Fruit fly (Drosophila melanogaster): ENCODE data around the gene CG13947.

Gene CG13947

DNA sequence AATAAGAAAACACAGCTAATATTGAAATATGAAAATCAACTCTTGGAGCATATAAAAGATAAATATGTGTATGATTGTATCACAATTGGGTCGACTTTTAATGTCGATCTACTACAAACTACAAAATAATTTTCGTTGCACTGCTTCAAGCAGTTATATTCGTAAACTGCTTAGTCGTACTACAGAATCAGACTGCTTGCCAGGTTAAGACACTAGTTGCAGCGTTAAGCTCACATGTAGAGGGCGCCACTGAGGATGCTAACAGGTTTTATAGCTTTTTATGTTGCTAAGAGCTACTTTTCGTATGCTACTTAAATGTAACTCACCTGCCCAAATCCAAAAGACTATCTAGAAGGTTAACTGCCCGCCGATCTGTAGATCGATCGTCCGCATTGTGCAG lies 38.9 kb upstream of the CG13947 start:
- TF ChIP-seq fd85E (GFP tag; optimal IDR thresholded peaks at IDR 0.05) (no peak), dsx (GFP tag; optimal IDR thresholded peaks at IDR 0.05; ENCODE audit: poor library complexity, severe bottlenecking) (peak; percentile 60), CG3032 (tag; optimal IDR thresholded peaks at IDR 0.05) (no peak)

DNA sequence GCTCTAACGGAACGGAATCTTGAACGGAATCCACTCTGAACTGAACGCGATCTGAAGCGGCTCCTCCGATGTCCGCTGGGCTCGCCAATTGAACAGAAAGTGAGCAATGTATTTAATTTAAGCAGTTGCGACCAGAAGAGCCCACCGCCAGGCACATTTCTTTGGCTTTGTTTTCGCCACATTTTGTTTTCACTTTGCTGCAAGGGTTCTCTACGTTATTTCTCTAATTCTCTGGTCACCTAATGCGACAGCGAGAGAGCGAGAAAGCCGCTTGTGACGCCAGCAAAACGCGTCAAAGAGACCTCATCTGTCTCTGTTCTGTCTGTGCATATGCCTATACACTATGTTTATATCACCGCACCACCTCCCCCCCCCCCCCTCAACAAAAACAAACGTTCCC lies 34.7 kb upstream of the CG13947 start, which contains the start of gene Eaat2:
TSS of gene Eaat2 (minus strand) at position 101 of the 400 bp plus-strand sequence.
- TF ChIP-seq Ets21C (GFP tag; optimal IDR thresholded peaks at IDR 0.05) (no peak), CG3032 (tag; optimal IDR thresholded peaks at IDR 0.05) (no peak), Sox102F (GFP tag; optimal IDR thresholded peaks at IDR 0.05) (no peak), Met (GFP tag; optimal IDR thresholded peaks at IDR 0.05) (no peak), fd85E (GFP tag; optimal IDR thresholded peaks at IDR 0.05) (no peak), CG11762 (GFP tag; optimal IDR thresholded peaks at IDR 0.05; ENCODE audit: insufficient read depth) (no peak), CG6276 (GFP tag; optimal IDR thresholded peaks at IDR 0.05) (no peak), achi (GFP tag; optimal IDR thresholded peaks at IDR 0.05) (no peak), CG8119 (GFP tag; IDR thresholded peaks at IDR 0.05) (no peak), OdsH (GFP tag; optimal IDR thresholded peaks at IDR 0.05) (no peak), CG4318 (GFP tag; optimal IDR thresholded peaks at IDR 0.05) (no peak), CG11902 (GFP tag; optimal IDR thresholded peaks at IDR 0.05) (no peak), cyc (GFP tag; optimal IDR thresholded peaks at IDR 0.05) (no peak), CG6854 (GFP tag; optimal IDR thresholded peaks at IDR 0.05) (no peak), CG31627 (GFP tag; optimal IDR thresholded peaks at IDR 0.05) (no peak), CG32006 (GFP tag; optimal IDR thresholded peaks at IDR 0.05) (no peak), esn (GFP tag; optimal IDR thresholded peaks at IDR 0.05) (no peak), CG8319 (GFP tag; optimal IDR thresholded peaks at IDR 0.05) (no peak), Sox15 (GFP tag; optimal IDR thresholded peaks at IDR 0.05) (no peak), Lpt (GFP tag; optimal IDR thresholded peaks at IDR 0.05) (no peak)

DNA sequence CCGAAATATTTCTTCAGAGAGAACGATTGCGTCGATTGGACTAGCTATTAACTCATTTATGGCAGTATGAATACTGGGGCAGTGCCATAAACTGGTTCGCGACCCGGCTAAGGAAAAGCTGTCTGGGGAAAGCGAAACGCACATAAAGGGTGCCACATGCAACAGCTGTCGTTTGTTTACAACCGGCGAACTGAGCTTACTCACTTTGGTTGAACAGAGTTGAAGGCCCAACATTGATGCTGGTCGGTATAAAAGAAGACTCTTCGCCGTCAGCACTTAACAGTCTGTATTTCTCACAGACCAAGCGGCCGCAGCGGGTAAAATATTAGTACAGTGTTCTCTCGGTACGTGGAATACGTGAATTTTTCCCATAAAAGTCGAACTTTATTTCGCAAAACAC lies 33.2 kb upstream of the CG13947 start:
- TF ChIP-seq eg (GFP tag; IDR thresholded peaks at IDR 0.05) (0 out of 3 replicates have a peak, but pooled peaks have one; percentile 16), CG15336 (GFP tag; IDR thresholded peaks at IDR 0.05) (peak; percentile 30; the same call in 1 of the 2 replicates), CG9139 (GFP tag; optimal IDR thresholded peaks at IDR 0.05) (no peak), CG32006 (GFP tag; optimal IDR thresholded peaks at IDR 0.05) (peak; percentile 30), ss (GFP tag; optimal IDR thresholded peaks at IDR 0.05) (no peak), CG6276 (GFP tag; optimal IDR thresholded peaks at IDR 0.05) (peak; percentile 3), Hr39 (GFP tag; optimal IDR thresholded peaks at IDR 0.05) (no peak), OdsH (GFP tag; optimal IDR thresholded peaks at IDR 0.05) (peak; percentile 0), Eip78C (GFP tag) (peak; percentile 32), Hr38 (GFP tag; optimal IDR thresholded peaks at IDR 0.05) (no peak)

DNA sequence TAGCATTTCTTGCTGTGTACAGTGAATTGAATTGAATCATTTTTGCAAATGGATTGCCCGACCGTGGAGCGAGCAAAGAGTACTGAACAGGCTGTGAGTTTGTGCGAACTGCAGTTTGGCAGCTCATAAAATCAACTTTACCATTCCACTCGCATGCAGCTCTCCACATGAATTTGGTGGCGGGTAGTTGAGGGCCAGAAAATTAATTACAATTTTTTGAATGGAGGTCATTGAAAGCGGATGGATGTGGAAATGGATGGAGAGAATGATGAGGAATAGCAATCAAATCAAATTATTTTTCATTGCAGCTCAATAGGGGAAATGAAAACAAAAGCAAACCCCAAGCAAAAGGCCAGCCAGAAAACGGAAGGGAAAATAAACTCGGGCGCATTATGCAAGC lies 29.3 kb upstream of the CG13947 start, which contains the start of gene GABA-B-R3:
TSS of gene GABA-B-R3 (plus strand) at position 301 of the 400 bp plus-strand sequence.
- TF ChIP-seq CG34406 (GFP tag; optimal IDR thresholded peaks at IDR 0.05) = no peak
- TF ChIP-seq Blimp-1 (GFP tag; optimal IDR thresholded peaks at IDR 0.05) = no peak
- TF ChIP-seq Ets96B (tag; optimal IDR thresholded peaks at IDR 0.05) = no peak
- no peak for TF ChIP-seq Eip75B (GFP tag; optimal IDR thresholded peaks at IDR 0.05)
- TF ChIP-seq CG4318 (GFP tag; optimal IDR thresholded peaks at IDR 0.05) = no peak
- no peak for TF ChIP-seq CG8119 (GFP tag; IDR thresholded peaks at IDR 0.05)
- no peak for TF ChIP-seq svp (GFP tag)
- no peak for TF ChIP-seq CG9139 (GFP tag; optimal IDR thresholded peaks at IDR 0.05)
- TF ChIP-seq CG16779 (tag; optimal IDR thresholded peaks at IDR 0.05) = no peak
- TF ChIP-seq Sox15 (GFP tag; optimal IDR thresholded peaks at IDR 0.05) = no peak
- TF ChIP-seq Hr38 (GFP tag; optimal IDR thresholded peaks at IDR 0.05) = no peak
- no peak for TF ChIP-seq eg (GFP tag; IDR thresholded peaks at IDR 0.05)

DNA sequence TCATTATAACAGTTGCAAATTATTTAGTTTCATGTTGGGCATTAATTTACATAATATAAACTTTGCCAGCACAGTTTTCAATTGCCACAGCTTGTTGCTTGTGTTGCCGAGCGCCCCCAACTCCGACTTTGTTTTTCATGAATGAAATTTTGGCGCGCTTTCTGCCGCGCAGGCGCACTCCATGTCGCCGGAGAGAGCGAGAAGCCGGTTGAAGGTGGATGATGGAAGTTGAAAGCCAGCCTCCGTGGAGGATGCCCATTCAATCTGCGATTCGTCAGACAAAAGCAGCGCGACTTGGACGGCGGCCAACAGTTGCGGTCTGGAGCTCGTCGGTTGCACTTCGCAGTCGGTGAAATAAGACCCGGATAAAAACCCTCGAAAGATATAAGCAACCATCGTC lies 28.7 kb upstream of the CG13947 start:
- TF ChIP-seq CG6854 (GFP tag; optimal IDR thresholded peaks at IDR 0.05) (no peak), eg (GFP tag; IDR thresholded peaks at IDR 0.05) (no peak), salr (GFP tag; optimal IDR thresholded peaks at IDR 0.05) (no peak), Ets96B (tag; optimal IDR thresholded peaks at IDR 0.05) (no peak), cyc (GFP tag; optimal IDR thresholded peaks at IDR 0.05) (no peak), CG6276 (GFP tag; optimal IDR thresholded peaks at IDR 0.05) (no peak), CG3919 (GFP tag; optimal IDR thresholded peaks at IDR 0.05) (no peak), spab (GFP tag; optimal IDR thresholded peaks at IDR 0.05) (no peak), Sox102F (GFP tag; optimal IDR thresholded peaks at IDR 0.05) (no peak), Eip75B (GFP tag; optimal IDR thresholded peaks at IDR 0.05) (no peak), Hr39 (GFP tag; optimal IDR thresholded peaks at IDR 0.05) (no peak), fd59A (GFP tag; optimal IDR thresholded peaks at IDR 0.05) (no peak), CG9139 (GFP tag; optimal IDR thresholded peaks at IDR 0.05) (no peak), esn (GFP tag; optimal IDR thresholded peaks at IDR 0.05) (no peak), CG11294 (GFP tag; IDR thresholded peaks at IDR 0.05) (no peak)

All from whole organism, prepupa.